Worm (Caenorhabditis elegans): ENCODE data around the gene pod-1.
"Not testable (repeated sequence)": the region's sequence is repeated elsewhere in the genome, so short reads cannot be mapped to it uniquely, and the experiment has no call there.

The pod-1 gene

DNA sequence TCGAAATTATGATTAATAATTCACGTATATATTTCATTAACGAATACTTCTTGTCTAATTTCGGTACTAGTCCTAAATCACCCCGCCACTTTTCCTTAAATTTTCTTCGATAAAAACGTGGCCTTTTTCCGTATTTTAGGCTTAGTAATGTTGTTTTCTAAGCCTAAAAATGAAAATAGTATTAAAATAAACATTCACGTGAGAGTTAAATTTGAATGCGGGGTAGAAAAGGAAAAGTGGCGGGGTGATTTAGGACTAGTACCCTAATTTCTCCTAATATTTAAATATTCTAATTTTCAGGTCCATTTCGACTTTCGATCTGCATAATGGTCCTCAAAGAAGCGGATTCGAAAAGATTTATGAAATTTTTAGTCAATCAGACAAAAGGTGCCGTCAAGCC is 25.0 kb downstream of the pod-1 start, which contains the start of gene T28A8.6:
Gene T28A8.6 (plus strand): TSS at position 301 of the 400 bp plus-strand sequence.
- not testable (repeated sequence) for TF ChIP-seq unc-62 (GFP tag; optimal IDR thresholded peaks at IDR 0.05)

DNA sequence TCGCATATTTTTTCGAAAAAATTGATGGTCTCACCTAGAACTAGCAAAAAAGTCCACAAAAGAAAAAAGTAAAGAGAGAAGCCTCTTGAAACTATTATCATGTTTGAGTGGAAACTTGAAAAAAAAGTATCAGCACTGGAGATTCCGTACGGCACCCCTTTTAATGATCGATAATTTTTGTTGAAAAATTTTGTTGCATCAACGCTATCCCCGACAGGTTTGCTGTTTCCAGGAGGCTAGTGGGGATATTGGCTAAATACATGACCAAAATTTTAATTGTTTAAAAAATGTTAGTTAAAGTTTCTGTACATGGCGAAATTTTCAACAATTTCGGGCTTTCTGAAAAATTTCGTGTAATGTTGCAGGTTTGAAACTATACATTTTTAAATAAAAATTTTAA is 28.4 kb downstream of the pod-1 start, which contains the start of gene T28A8.2:
Gene T28A8.2 (minus strand): TSS at position 101 of the 400 bp plus-strand sequence.
- no peak for TF ChIP-seq unc-62 (GFP tag; optimal IDR thresholded peaks at IDR 0.05)

DNA sequence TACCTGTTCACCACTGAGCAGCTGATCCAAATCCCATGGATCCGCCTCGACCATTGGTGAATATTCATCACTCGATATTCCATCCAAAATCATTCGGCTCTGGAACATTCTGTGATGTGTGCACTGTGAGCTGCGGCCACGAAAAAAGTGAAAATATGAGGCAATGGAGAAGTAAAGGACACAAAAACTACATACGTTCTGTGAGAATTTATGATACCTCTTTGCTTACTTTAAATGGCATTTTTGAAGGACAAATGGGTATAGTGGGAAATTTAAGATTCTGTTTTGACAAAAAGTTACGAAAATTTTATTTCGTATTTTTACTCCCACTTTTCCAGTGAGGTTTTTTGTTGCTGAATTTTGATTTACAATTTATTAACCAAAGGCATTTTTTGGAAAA is 31.5 kb downstream of the pod-1 start, which contains the start of gene twk-40:
Gene twk-40 (minus strand): TSS at position 101 of the 400 bp plus-strand sequence.
- TF ChIP-seq unc-62 (GFP tag; optimal IDR thresholded peaks at IDR 0.05), result no peak

DNA sequence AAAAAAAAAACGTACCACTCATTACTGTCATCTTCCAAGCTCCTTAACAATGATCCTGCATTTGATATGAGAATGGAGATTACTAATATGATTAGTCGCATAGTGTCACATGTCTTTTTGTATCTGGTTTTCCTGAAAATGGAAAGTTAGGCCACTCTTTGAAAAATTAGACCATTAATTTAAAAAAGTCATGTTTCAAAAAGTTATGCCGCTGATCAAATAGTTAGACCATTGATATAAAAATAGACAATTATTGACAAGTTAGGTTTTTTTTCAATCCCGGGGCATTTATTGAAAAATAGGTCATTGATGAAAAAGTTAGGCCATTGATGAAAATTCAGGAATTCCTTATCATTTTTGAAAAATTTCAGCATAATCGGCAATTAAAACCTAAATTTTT is 39.9 kb downstream of the pod-1 start, which contains the start of gene acc-4:
Gene acc-4 (minus strand): TSS at position 101 of the 400 bp plus-strand sequence.
- TF ChIP-seq unc-62 (GFP tag; optimal IDR thresholded peaks at IDR 0.05), result no peak

DNA sequence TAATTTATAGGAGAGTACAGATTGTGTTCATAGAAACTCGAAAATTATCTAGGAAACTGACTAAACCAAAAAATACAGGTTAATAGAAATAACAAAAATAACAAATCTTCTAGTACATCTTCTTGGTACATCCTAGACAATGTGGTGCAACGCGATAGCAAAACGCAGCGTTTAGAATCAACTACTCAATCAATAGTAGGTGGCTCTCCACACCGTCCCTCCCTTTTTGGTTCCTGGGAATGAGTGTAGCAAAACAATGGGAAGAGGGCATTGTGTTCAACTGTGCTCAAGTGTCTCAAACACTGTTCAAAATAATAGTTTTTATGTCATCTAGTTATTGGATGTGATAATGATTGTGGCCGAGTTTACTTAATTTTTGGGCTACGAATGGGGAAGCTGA is 47.2 kb downstream of the pod-1 start, which contains the start of gene T27E9.6:
Gene T27E9.6 (minus strand): TSS at position 101 of the 400 bp plus-strand sequence.
- TF ChIP-seq unc-62 (GFP tag; optimal IDR thresholded peaks at IDR 0.05), result no peak

DNA sequence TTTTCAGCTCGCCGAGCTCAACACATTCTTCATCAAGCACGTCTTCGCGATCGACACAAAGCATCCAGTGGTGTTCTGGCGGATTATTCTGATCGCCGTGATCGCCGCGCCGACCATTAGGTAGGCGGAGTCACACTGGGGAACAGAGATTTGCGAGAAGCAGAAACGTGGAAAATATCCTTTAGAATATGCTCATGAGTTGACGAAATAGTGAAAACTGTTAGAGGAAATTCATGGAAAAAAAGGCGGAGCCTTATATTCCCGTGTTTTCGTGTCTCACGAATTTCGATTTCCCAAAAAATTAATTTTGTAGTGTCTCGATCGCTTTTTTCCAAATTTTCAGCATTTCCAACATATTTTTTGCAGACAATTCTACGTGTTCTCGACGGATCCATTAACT is 49.4 kb downstream of the pod-1 start:
- TF ChIP-seq unc-62 (GFP tag; optimal IDR thresholded peaks at IDR 0.05), result no peak

DNA sequence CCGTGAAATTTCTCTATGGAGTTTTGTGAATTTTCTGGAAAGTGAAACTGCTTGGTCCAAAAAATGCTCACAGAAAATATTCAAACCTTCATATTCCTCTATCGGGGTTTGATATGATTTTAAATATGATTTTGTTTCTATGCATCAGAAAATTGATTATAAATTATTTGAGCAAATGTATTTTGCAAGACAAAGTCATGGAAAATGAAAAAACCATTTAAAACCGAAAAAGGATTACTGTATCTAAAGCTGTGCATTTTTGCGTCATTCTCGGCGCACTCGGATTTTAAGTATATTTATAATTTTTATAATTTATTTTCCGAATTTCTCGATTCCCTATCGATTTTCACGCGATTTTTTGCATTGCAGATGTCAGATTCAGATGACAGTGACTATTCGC is 52.4 kb downstream of the pod-1 start, which contains the start of gene pssy-2:
Gene pssy-2 (plus strand): TSS at position 301 of the 400 bp plus-strand sequence.
- no peak for TF ChIP-seq unc-62 (GFP tag; optimal IDR thresholded peaks at IDR 0.05)

DNA sequence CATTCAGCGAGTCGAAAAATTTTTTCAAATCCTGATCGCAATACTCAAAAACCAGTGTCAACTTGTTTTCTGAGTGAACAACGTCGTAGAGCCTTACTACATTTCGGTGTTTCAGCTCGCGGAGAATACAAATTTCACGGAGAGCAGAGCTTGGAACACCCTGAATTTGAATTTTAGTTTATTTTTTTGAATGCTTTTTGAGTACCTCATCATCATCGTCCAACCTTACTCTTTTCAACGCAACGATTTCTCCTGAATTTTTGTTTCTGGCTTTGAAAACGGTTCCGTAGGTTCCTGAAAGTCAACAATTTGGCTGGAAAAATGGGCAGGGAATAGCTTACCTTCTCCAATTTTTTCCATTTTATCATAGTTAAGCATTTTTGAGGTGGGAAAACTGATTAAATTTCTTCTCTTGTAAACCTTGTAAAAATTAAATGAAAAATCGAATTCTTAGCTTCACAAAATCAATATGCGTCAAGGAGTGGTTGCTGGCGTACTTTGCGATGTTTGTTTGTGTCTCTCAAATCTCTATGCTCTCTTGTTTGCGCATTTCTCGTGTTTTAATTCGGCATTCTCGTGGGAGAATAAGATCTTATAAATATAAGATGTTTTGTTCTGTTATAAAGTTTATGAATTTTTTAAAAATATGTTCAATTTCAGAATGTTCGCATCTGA is 57.9 kb downstream of the pod-1 start, which contains the start of gene cdk-5:
Gene cdk-5 (minus strand): TSS at position 425 of the 675 bp plus-strand sequence.
- no peak for TF ChIP-seq unc-62 (GFP tag; optimal IDR thresholded peaks at IDR 0.05)

Measured in whole organism, dauer.